Worm (Caenorhabditis elegans) whole organism, young adult: ENCODE data around the gene Y48G9A.9.
"Not testable (repeated sequence)": the region's sequence is repeated elsewhere in the genome, so short reads cannot be mapped to it uniquely, and the experiment has no call there.

Source experiments
- B0261.1 ChIP-seq: sonication (generic microtip); optimal IDR thresholded peaks from 2 replicates; lab custom pipeline; 2016; ENCODE audit warnings: mild to moderate bottlenecking, missing genetic modification characterization, moderate library complexity, missing compliant biosample characterization
- F49E8.2 ChIP-seq: sonication (generic microtip); optimal IDR thresholded peaks from 3 replicates; lab custom pipeline; 2017; ENCODE audit warnings: missing genetic modification characterization, mild to moderate bottlenecking, missing compliant biosample characterization, antibody characterized with exemption, moderate library complexity; ENCODE audit not compliant: insufficient read depth
- T07F8.4 ChIP-seq: sonication (generic microtip); optimal IDR thresholded peaks from 2 replicates; lab custom pipeline; 2016; ENCODE audit warnings: mild to moderate bottlenecking, missing genetic modification characterization, moderate library complexity, missing compliant biosample characterization
- Y95B8A.8 ChIP-seq: fragments of 200-800 bp; sonication (Bioruptor generic); IDR thresholded peaks from 2 replicates; pipeline ENCODE4 v1.3.6; 2022; ENCODE audit warnings: missing genetic modification reagents, missing genetic modification characterization, missing compliant biosample characterization
- ZK185.1 ChIP-seq: sonication (generic microtip); optimal IDR thresholded peaks from 2 replicates; lab custom pipeline; 2016; ENCODE audit warnings: mild to moderate bottlenecking, missing genetic modification characterization, missing compliant biosample characterization; ENCODE audit not compliant: poor library complexity, severe bottlenecking
- attf-6 ChIP-seq: fragments of 200-800 bp; sonication (Bioruptor generic); IDR thresholded peaks from 2 replicates; pipeline ENCODE4 v1.3.6; 2022; ENCODE audit warnings: missing genetic modification reagents, missing genetic modification characterization, missing compliant biosample characterization
- cebp-1 ChIP-seq, 2 experiments: fragments of 200-800 bp in 1 of 2; sonication (Bioruptor generic) in 1 of 2; sonication (generic microtip) in 1 of 2; IDR thresholded peaks in 1 of 2; optimal IDR thresholded peaks in 1 of 2; 2 replicates each; pipeline versions ENCODE4 v1.3.6 to Lab custom; 2017 to 2022; ENCODE audit warnings: missing compliant biosample characterization in 2 of 2, missing genetic modification characterization in 2 of 2, mild to moderate bottlenecking in 1 of 2, missing genetic modification reagents in 1 of 2, moderate library complexity in 1 of 2
- cebp-2 ChIP-seq: fragments of 200-800 bp; sonication (Bioruptor generic); IDR thresholded peaks from 2 replicates; pipeline ENCODE4 v1.3.6; 2022; ENCODE audit warnings: missing genetic modification characterization, missing compliant biosample characterization
- ceh-100 ChIP-seq: fragments of 200-800 bp; sonication (Bioruptor generic); IDR thresholded peaks from 2 replicates; pipeline ENCODE4 v1.3.6; 2022; ENCODE audit warnings: missing genetic modification reagents, missing genetic modification characterization, missing compliant biosample characterization
- dpff-1 ChIP-seq: sonication (generic microtip); optimal IDR thresholded peaks from 2 replicates; lab custom pipeline; 2017; ENCODE audit warnings: mild to moderate bottlenecking, missing genetic modification characterization, missing compliant biosample characterization
- him-1 ChIP-seq: sonication (generic microtip); optimal IDR thresholded peaks from 2 replicates; lab custom pipeline; 2016; ENCODE audit warnings: missing genotype, missing genetic modification reagents, missing genetic modification characterization, missing compliant biosample characterization
- hlh-26 ChIP-seq: fragments of 200-800 bp; sonication (Bioruptor generic); conservative IDR thresholded peaks from 2 replicates; pipeline ENCODE4 v1.3.6; 2022; ENCODE audit warnings: missing genetic modification reagents, missing genetic modification characterization, missing compliant biosample characterization
- hmg-1.2 ChIP-seq: fragments of 200-800 bp; sonication (Bioruptor generic); IDR thresholded peaks from 2 replicates; pipeline ENCODE4 v1.3.6; 2022; ENCODE audit warnings: missing genetic modification reagents, missing genetic modification characterization, missing compliant biosample characterization
- lin-26 ChIP-seq: fragments of 200-800 bp; sonication (Bioruptor generic); IDR thresholded peaks from 2 replicates; pipeline ENCODE4 v1.3.6; 2022; ENCODE audit warnings: missing genetic modification reagents, missing genetic modification characterization, missing compliant biosample characterization
- lin-54 ChIP-seq: fragments of 200-800 bp; sonication (Bioruptor generic); optimal IDR thresholded peaks from 2 replicates; lab custom pipeline; 2018; ENCODE audit warnings: mild to moderate bottlenecking, missing genetic modification characterization, missing compliant biosample characterization
- mcd-1 ChIP-seq: fragments of 200-800 bp; sonication (Bioruptor generic); IDR thresholded peaks from 2 replicates; pipeline ENCODE4 v1.3.6; 2022; ENCODE audit warnings: missing genetic modification reagents, missing genetic modification characterization, missing compliant biosample characterization
- nhr-80 ChIP-seq: sonication (generic microtip); optimal IDR thresholded peaks from 2 replicates; lab custom pipeline; 2016; ENCODE audit warnings: missing genetic modification characterization, missing compliant biosample characterization
- nhr-90 ChIP-seq: sonication (generic microtip); optimal IDR thresholded peaks from 2 replicates; lab custom pipeline; 2016; ENCODE audit warnings: missing genotype, mild to moderate bottlenecking, missing genetic modification characterization, missing compliant biosample characterization
- repo-1 ChIP-seq: sonication (generic microtip); optimal IDR thresholded peaks from 2 replicates; lab custom pipeline; 2017; ENCODE audit warnings: mild to moderate bottlenecking, missing genetic modification characterization, missing compliant biosample characterization
- rpc-1 ChIP-seq, 2 experiments: fragments of 150-350 bp in 1 of 2; sonication (generic microtip) in 1 of 2; optimal IDR thresholded peaks; 2 replicates each; lab custom pipeline; 2014 to 2018; ENCODE audit warnings: missing biosample characterization in 1 of 2, missing genetic modification characterization in 1 of 2, missing genetic modification reagents in 1 of 2, missing genotype in 1 of 2
- sea-2 ChIP-seq: fragments of 200-800 bp; sonication (Bioruptor generic); IDR thresholded peaks from 2 replicates; pipeline ENCODE4 v1.3.6; 2022; ENCODE audit warnings: missing genetic modification characterization, missing compliant biosample characterization
- snpc-1.1 ChIP-seq: sonication (generic microtip); optimal IDR thresholded peaks from 2 replicates; lab custom pipeline; 2017; ENCODE audit warnings: missing genetic modification characterization, mild to moderate bottlenecking, missing compliant biosample characterization, antibody characterized with exemption, moderate library complexity, missing genotype, missing genetic modification reagents; ENCODE audit not compliant: insufficient read depth
- snpc-4 ChIP-seq, 5 experiments: fragments of 150-350 bp in 1 of 5; sonication (generic microtip) in 4 of 5; optimal IDR thresholded peaks; 2 replicates each; lab custom pipeline; 2014 to 2018; ENCODE audit warnings: missing genetic modification characterization in 5 of 5, missing biosample characterization in 3 of 5, antibody characterized with exemption in 2 of 5, mild to moderate bottlenecking in 2 of 5, missing compliant biosample characterization in 2 of 5, missing genotype in 2 of 5, moderate library complexity in 2 of 5, missing genetic modification reagents in 1 of 5
- somi-1 ChIP-seq: fragments of 200-800 bp; sonication (Bioruptor generic); optimal IDR thresholded peaks from 2 replicates; lab custom pipeline; 2018; ENCODE audit warnings: mild to moderate bottlenecking, missing genetic modification characterization, missing compliant biosample characterization
- tbp1 ChIP-seq: fragments of 200-800 bp; sonication (Bioruptor generic); optimal IDR thresholded peaks from 2 replicates; lab custom pipeline; 2018; ENCODE audit warnings: mild to moderate bottlenecking, missing genetic modification characterization, missing compliant biosample characterization
- xnd-1 ChIP-seq: sonication (generic microtip); optimal IDR thresholded peaks from 2 replicates; lab custom pipeline; 2016; ENCODE audit warnings: missing genotype, missing genetic modification reagents, missing genetic modification characterization, missing compliant biosample characterization
- zfh-2 ChIP-seq: fragments of 200-800 bp; sonication (Bioruptor generic); conservative IDR thresholded peaks from 2 replicates; pipeline ENCODE4 v1.3.6; 2022; ENCODE audit warnings: missing genetic modification reagents, missing genetic modification characterization, missing compliant biosample characterization

Y48G9A.9 gene

DNA sequence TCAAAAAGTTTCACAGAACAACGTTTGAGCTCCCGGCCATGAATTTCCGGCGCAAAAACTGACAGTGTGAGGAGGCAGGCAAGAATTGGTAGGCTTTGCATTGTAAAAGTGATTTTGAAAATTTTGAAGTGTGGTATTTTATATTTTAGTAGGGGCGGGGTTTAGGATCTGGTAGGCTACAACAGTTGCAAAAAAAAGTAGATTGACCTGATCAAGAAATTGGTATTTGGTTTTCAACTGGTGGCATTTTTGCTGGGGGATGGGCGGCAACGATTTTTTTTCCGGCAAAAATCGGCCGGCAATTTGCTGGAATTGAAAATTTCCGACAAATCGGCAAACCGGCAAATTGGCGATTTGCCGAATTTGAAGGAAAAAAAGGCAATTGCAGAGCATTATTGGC lies 31.7 kb upstream of the Y48G9A.9 start, which contains the start of gene ins-16:
TSS of gene ins-16 (minus strand) at position 101 of the 400 bp plus-strand sequence.
- no peak for TF ChIP-seq ceh-100 (GFP tag; lab: Robert Waterston, UW)
- TF ChIP-seq him-1 (tag; lab: Kevin White, UChicago) = no peak

- peak; percentile 62 for TF ChIP-seq B0261.1
- TF ChIP-seq rpc-1 (optimal IDR thresholded peaks at IDR 0.05; lab: Kevin White, UChicago) = not testable (repeated sequence)
- peak; percentile 56 for TF ChIP-seq rpc-1 (tag; optimal IDR thresholded peaks at IDR 0.05; lab: Kevin White, UChicago)
- peak; percentile 82 for TF ChIP-seq tbp1 (GFP tag; lab: Kevin White, UChicago)
- TF ChIP-seq lin-26 (GFP tag; lab: Robert Waterston, UW) = peak; percentile 79
- TF ChIP-seq, all 124 proteins: peak for 4; not testable (repeated sequence) for 120
Measured at ce11 chrIII:2064936-2065335, 27.6 kb upstream of the Y48G9A.9 start.

ce11 chrIII:2068248-2068647 lies 24.3 kb upstream of the Y48G9A.9 start, which contains the start of gene Y39A3A.3:
TSS of gene Y39A3A.3 (minus strand) at chrIII:2068348.
- TF ChIP-seq dpff-1 (tag; lab: Kevin White, UChicago) = no peak
- TF ChIP-seq Y95B8A.8 (GFP tag; lab: Robert Waterston, UW) = no peak
- no peak for TF ChIP-seq F49E8.2 (tag; lab: Kevin White, UChicago)
- no peak for TF ChIP-seq xnd-1 (tag; lab: Kevin White, UChicago)
- TF ChIP-seq sea-2 (GFP tag; lab: Robert Waterston, UW) = no peak
- TF ChIP-seq, all 124 proteins: peak for 0

DNA sequence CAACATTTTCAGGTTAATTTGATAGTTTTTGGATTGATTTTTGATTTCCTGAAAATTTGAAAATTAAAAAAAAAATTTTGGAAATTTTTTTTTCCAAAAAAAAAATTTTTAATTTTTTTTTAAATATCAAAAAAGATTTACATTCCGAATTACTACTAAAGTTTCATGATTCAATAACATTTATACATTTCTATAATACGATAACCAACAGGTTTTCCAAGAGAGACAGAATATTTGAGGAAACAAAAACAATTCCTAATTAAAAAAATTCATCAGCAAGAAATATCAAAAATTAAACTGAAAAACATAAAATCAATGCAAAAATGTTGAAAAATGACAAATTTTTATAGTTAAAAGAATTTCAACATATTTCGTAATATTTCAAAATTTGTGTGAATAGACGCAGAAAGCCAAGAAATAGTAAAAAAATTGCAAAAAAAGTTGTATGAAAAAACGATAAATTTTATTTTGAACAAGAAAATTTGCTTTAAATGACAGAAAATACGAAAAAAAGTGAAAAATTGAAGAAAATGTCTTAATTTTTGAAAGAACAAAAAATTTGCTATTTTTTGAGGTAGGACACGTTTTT lies 15.9 kb upstream of the Y48G9A.9 start, which contains the start of gene Y39A3A.4:
TSS of gene Y39A3A.4 (minus strand) at position 51 of the 589 bp plus-strand sequence.
- TF ChIP-seq cebp-1 (GFP tag; IDR thresholded peaks at IDR 0.05; lab: Robert Waterston, UW) = peak; percentile 50; the same call in 1 of the 2 replicates
- peak; percentile 77 for TF ChIP-seq cebp-1 (tag; optimal IDR thresholded peaks at IDR 0.05; lab: Kevin White, UChicago)
- no peak for TF ChIP-seq repo-1
- no peak for TF ChIP-seq lin-54 (GFP tag; lab: Kevin White, UChicago)
- no peak for TF ChIP-seq nhr-90 (tag; lab: Kevin White, UChicago)
- TF ChIP-seq, all 124 proteins: peak for 1

ce11 chrIII:2082519-2082918 lies 10.0 kb upstream of the Y48G9A.9 start, which contains the start of gene cpt-3:
TSS of gene cpt-3 (plus strand) at chrIII:2082819.
- TF ChIP-seq hmg-1.2 (GFP tag; lab: Robert Waterston, UW); him-1 (tag; lab: Kevin White, UChicago); ZK185.1: not testable (repeated sequence)

ce11 chrIII:2084829-2085228 lies 7.7 kb upstream of the Y48G9A.9 start:
- TF ChIP-seq snpc-4 (GFP tag; optimal IDR thresholded peaks at IDR 0.05; lab: Kevin White, UChicago) (peak; percentile 12), snpc-4 (tag; optimal IDR thresholded peaks at IDR 0.05; lab: Kevin White, UChicago) (peak in 2 of 4 experiments; percentile 60 to 86), cebp-2 (no peak), somi-1 (GFP tag; lab: Kevin White, UChicago) (no peak), xnd-1 (tag; lab: Kevin White, UChicago) (no peak), hmg-1.2 (GFP tag; lab: Robert Waterston, UW) (0 out of 2 replicates have a peak, but pooled peaks have one; percentile 7), snpc-1.1 (tag; lab: Kevin White, UChicago) (peak; percentile 49), attf-6 (GFP tag; lab: Robert Waterston, UW) (no peak), hlh-26 (GFP tag; lab: Robert Waterston, UW) (no peak)

DNA sequence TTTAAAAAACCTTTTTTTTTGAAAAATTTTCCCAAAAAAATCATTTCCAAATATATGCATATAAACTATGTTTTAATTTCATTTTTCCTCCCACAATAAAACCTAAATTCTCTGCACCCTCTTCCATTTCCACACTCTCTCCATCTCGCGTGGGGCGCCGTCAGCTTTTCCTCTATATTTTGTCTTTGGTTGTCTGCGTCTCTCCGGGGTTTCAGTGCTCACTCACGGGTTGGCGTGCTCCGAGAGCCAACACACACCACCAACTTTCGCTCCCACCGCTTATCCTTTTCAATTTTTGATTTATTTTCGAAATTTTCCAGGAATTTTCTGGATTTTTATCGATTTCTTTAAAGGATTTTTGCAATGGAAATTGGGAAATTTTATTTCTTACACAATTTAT lies 3.1 kb upstream of the Y48G9A.9 start:
- TF ChIP-seq zfh-2 (GFP tag; lab: Robert Waterston, UW) = peak; percentile 52
- no peak for TF ChIP-seq T07F8.4 (tag; lab: Kevin White, UChicago)
- TF ChIP-seq hmg-1.2 (GFP tag; lab: Robert Waterston, UW) = peak; percentile 87
- TF ChIP-seq cebp-1 (GFP tag; IDR thresholded peaks at IDR 0.05; lab: Robert Waterston, UW) = no peak
- peak; percentile 24 for TF ChIP-seq cebp-1 (tag; optimal IDR thresholded peaks at IDR 0.05; lab: Kevin White, UChicago)
- TF ChIP-seq nhr-80 (tag; lab: Kevin White, UChicago) = peak; percentile 3
- 0 out of 2 replicates have a peak, but pooled peaks have one; percentile 12 for TF ChIP-seq mcd-1
